Fruit fly (Drosophila melanogaster) whole organism, embryonic: ENCODE measurements around the gene Srp19.

Experiments
- Blimp-1 ChIP-seq: fragments of 200-800 bp; sonication (Bioruptor generic); optimal IDR thresholded peaks from 3 replicates; lab custom pipeline; 2018; ENCODE audit warnings: missing biosample characterization, missing genetic modification characterization, mild to moderate bottlenecking, moderate library complexity, missing genetic modification reagents
- Bteb2 ChIP-seq: fragments of 200-800 bp; sonication (Bioruptor generic); optimal IDR thresholded peaks from 2 replicates; lab custom pipeline; 2016; ENCODE audit warnings: missing biosample characterization, missing genetic modification characterization
- CG10274 ChIP-seq: fragments of 200-800 bp; sonication (Bioruptor generic); optimal IDR thresholded peaks from 3 replicates; lab custom pipeline; 2017; ENCODE audit warnings: missing biosample characterization, mild to moderate bottlenecking, missing genetic modification characterization
- CG11696 ChIP-seq: fragments of 200-800 bp; sonication (Bioruptor generic); IDR thresholded peaks from 2 replicates; pipeline ENCODE4 v1.3.6; 2022; ENCODE audit warnings: missing biosample characterization, missing genetic modification characterization
- CG12071 ChIP-seq: fragments of 200-800 bp; sonication (Bioruptor generic); optimal IDR thresholded peaks from 3 replicates; lab custom pipeline; 2018; ENCODE audit warnings: missing biosample characterization, mild to moderate bottlenecking, missing genetic modification characterization
- CG12659 ChIP-seq: fragments of 200-800 bp; sonication (Bioruptor generic); optimal IDR thresholded peaks from 3 replicates; lab custom pipeline; 2017; ENCODE audit warnings: mild to moderate bottlenecking, missing biosample characterization, missing genetic modification reagents, missing genetic modification characterization
- CG15269 ChIP-seq: fragments of 200-800 bp; sonication (Bioruptor generic); optimal IDR thresholded peaks from 2 replicates; lab custom pipeline; 2018; ENCODE audit warnings: missing biosample characterization, mild to moderate bottlenecking, missing genetic modification characterization, moderate library complexity
- CG17829 ChIP-seq: fragments of 200-800 bp; optimal IDR thresholded peaks from 2 replicates; lab custom pipeline; 2019; ENCODE audit warnings: missing biosample characterization, mild to moderate bottlenecking, missing genetic modification characterization, moderate library complexity
- CG18011 ChIP-seq: fragments of 200-800 bp; sonication (Bioruptor generic); optimal IDR thresholded peaks from 2 replicates; lab custom pipeline; 2017; ENCODE audit warnings: missing biosample characterization, missing genetic modification characterization, mild to moderate bottlenecking, moderate library complexity, missing genotype
- CG18476 ChIP-seq: fragments of 200-800 bp; sonication (Bioruptor generic); optimal IDR thresholded peaks from 2 replicates; lab custom pipeline; 2016; ENCODE audit warnings: missing biosample characterization, mild to moderate bottlenecking, missing genetic modification characterization
- CG18599 ChIP-seq: fragments of 200-800 bp; sonication (Bioruptor generic); optimal IDR thresholded peaks from 3 replicates; lab custom pipeline; 2017; ENCODE audit warnings: missing biosample characterization, missing genetic modification characterization, mild to moderate bottlenecking, moderate library complexity, missing genetic modification reagents
- CG3065 ChIP-seq: fragments of 200-800 bp; sonication (Bioruptor generic); optimal IDR thresholded peaks from 2 replicates; lab custom pipeline; 2016; ENCODE audit warnings: missing biosample characterization, missing genetic modification characterization
- CG33213 ChIP-seq: fragments of 200-800 bp; sonication (Bioruptor generic); optimal IDR thresholded peaks from 3 replicates; lab custom pipeline; 2016; ENCODE audit warnings: missing biosample characterization, missing genetic modification characterization
- CG33557 ChIP-seq: fragments of 200-800 bp; sonication (Bioruptor generic); optimal IDR thresholded peaks from 2 replicates; lab custom pipeline; 2019; ENCODE audit warnings: missing biosample characterization, mild to moderate bottlenecking, missing genetic modification characterization, moderate library complexity
- CG4360 ChIP-seq: fragments of 200-800 bp; sonication (Bioruptor generic); IDR thresholded peaks from 2 replicates; pipeline ENCODE4 v1.3.6; 2022; ENCODE audit warnings: missing biosample characterization, missing genetic modification characterization
- CG4404 ChIP-seq: fragments of 200-800 bp; sonication (Bioruptor generic); IDR thresholded peaks from 2 replicates; pipeline ENCODE4 v1.3.6; 2022; ENCODE audit warnings: missing biosample characterization, missing genetic modification characterization
- CG5245 ChIP-seq: fragments of 200-800 bp; sonication (Bioruptor generic); optimal IDR thresholded peaks from 3 replicates; lab custom pipeline; 2016; ENCODE audit warnings: missing biosample characterization, missing genetic modification characterization
- CG6654 ChIP-seq: fragments of 200-800 bp; sonication (Bioruptor generic); optimal IDR thresholded peaks from 2 replicates; lab custom pipeline; 2017; ENCODE audit warnings: missing biosample characterization, mild to moderate bottlenecking, missing genetic modification characterization
- CG6765 ChIP-seq: fragments of 200-800 bp; sonication (Bioruptor generic); optimal IDR thresholded peaks from 3 replicates; lab custom pipeline; 2017; ENCODE audit warnings: missing biosample characterization, mild to moderate bottlenecking, missing genetic modification characterization
- CG6854 ChIP-seq: fragments of 200-800 bp; sonication (Bioruptor generic); optimal IDR thresholded peaks from 3 replicates; lab custom pipeline; 2017; ENCODE audit warnings: missing biosample characterization, mild to moderate bottlenecking, missing genetic modification characterization
- CG7372 ChIP-seq: fragments of 200-800 bp; sonication (Bioruptor generic); IDR thresholded peaks from 2 replicates; pipeline ENCODE4 v1.3.6; 2022; ENCODE audit warnings: missing biosample characterization, missing genetic modification characterization
- CG7556 ChIP-seq: fragments of 200-800 bp; sonication (Bioruptor generic); optimal IDR thresholded peaks from 2 replicates; lab custom pipeline; 2017; ENCODE audit warnings: missing biosample characterization, mild to moderate bottlenecking, missing genetic modification characterization
- CG7839 ChIP-seq: fragments of 200-800 bp; sonication (Bioruptor generic); optimal IDR thresholded peaks from 3 replicates; lab custom pipeline; 2018; ENCODE audit warnings: missing biosample characterization, mild to moderate bottlenecking, missing genetic modification characterization, moderate library complexity
- CG7987 ChIP-seq: fragments of 200-800 bp; sonication (Bioruptor generic); optimal IDR thresholded peaks from 2 replicates; lab custom pipeline; 2018; ENCODE audit warnings: missing biosample characterization, mild to moderate bottlenecking, missing genetic modification characterization, moderate library complexity
- CG9817 ChIP-seq: fragments of 200-800 bp; sonication (Bioruptor generic); optimal IDR thresholded peaks from 2 replicates; lab custom pipeline; 2018; ENCODE audit warnings: missing biosample characterization, mild to moderate bottlenecking, missing genetic modification characterization, moderate library complexity
- Dip2 ChIP-seq: fragments of 200-800 bp; sonication (Bioruptor generic); IDR thresholded peaks from 2 replicates; pipeline ENCODE4 v1.3.6; 2022; ENCODE audit warnings: missing biosample characterization, missing genetic modification characterization
- Dip3 ChIP-seq: fragments of 200-800 bp; sonication (Bioruptor generic); optimal IDR thresholded peaks from 3 replicates; lab custom pipeline; 2016; ENCODE audit warnings: missing biosample characterization, missing genetic modification characterization
- Doc3 ChIP-seq: fragments of 200-800 bp; sonication (Bioruptor generic); IDR thresholded peaks from 3 replicates; pipeline ENCODE4 v1.3.6; 2022; ENCODE audit warnings: missing biosample characterization, missing genetic modification characterization; ENCODE audit not compliant: partially characterized antibody
- Drgx ChIP-seq: fragments of 200-800 bp; sonication (Bioruptor generic); IDR thresholded peaks from 2 replicates; pipeline ENCODE4 v1.3.6; 2022; ENCODE audit warnings: missing biosample characterization, missing genetic modification characterization
- Ets97D ChIP-seq: fragments of 200-800 bp; sonication (Bioruptor generic); optimal IDR thresholded peaks from 3 replicates; lab custom pipeline; 2016; ENCODE audit warnings: missing biosample characterization, missing genetic modification characterization
- NC2β ChIP-seq: fragments of 200-800 bp; sonication (Bioruptor generic); optimal IDR thresholded peaks from 2 replicates; lab custom pipeline; 2016; ENCODE audit warnings: missing biosample characterization, missing genetic modification characterization
- Rfx ChIP-seq: fragments of 200-800 bp; sonication (Bioruptor generic); IDR thresholded peaks from 2 replicates; pipeline ENCODE4 v1.3.6; 2022; ENCODE audit warnings: missing biosample characterization, missing genetic modification characterization
- Spps ChIP-seq: fragments of 200-800 bp; sonication (Bioruptor generic); optimal IDR thresholded peaks from 2 replicates; lab custom pipeline; 2018; ENCODE audit warnings: missing biosample characterization, mild to moderate bottlenecking, missing genetic modification characterization
- Sry-δ ChIP-seq: fragments of 200-800 bp; sonication (Bioruptor generic); optimal IDR thresholded peaks from 2 replicates; lab custom pipeline; 2016; ENCODE audit warnings: missing biosample characterization, missing genetic modification characterization
- abd-A ChIP-seq: fragments of 200-800 bp; sonication (Bioruptor generic); optimal IDR thresholded peaks from 3 replicates; lab custom pipeline; 2019; ENCODE audit warnings: missing biosample characterization, mild to moderate bottlenecking, missing genetic modification characterization, moderate library complexity
- caup ChIP-seq: fragments of 200-800 bp; sonication (Bioruptor generic); optimal IDR thresholded peaks from 3 replicates; lab custom pipeline; 2017; ENCODE audit warnings: missing biosample characterization, mild to moderate bottlenecking, missing genetic modification characterization, moderate library complexity; ENCODE audit not compliant: severe bottlenecking
- chn ChIP-seq: fragments of 200-800 bp; sonication (Bioruptor generic); optimal IDR thresholded peaks from 2 replicates; lab custom pipeline; 2016; ENCODE audit warnings: missing biosample characterization, missing genetic modification characterization
- ci ChIP-seq: fragments of 200-800 bp; sonication (Bioruptor generic); IDR thresholded peaks from 3 replicates; pipeline ENCODE4 v1.3.6; 2022; ENCODE audit warnings: missing biosample characterization, missing genetic modification characterization
- gt ChIP-seq: fragments of 200-800 bp; sonication (Bioruptor generic); IDR thresholded peaks from 2 replicates; pipeline ENCODE4 v1.3.6; 2022; ENCODE audit warnings: missing biosample characterization, missing genetic modification characterization
- jing ChIP-seq: fragments of 200-800 bp; sonication (Bioruptor generic); optimal IDR thresholded peaks from 2 replicates; lab custom pipeline; 2018; ENCODE audit warnings: missing biosample characterization, mild to moderate bottlenecking, missing genetic modification characterization
- lov ChIP-seq, 2 experiments: fragments of 200-800 bp in 1 of 2; fragments of >200 bp in 1 of 2; sonication (Bioruptor generic) in 1 of 2; IDR thresholded peaks in 1 of 2; optimal IDR thresholded peaks in 1 of 2; 2 replicates in 1 of 2; 3 replicates in 1 of 2; pipeline versions ENCODE4 v1.3.6 to Lab custom; 2017 to 2022; ENCODE audit warnings: missing biosample characterization in 1 of 2, missing genetic modification characterization in 1 of 2
- mirr ChIP-seq: fragments of 200-800 bp; sonication (Bioruptor generic); optimal IDR thresholded peaks from 3 replicates; lab custom pipeline; 2018; ENCODE audit warnings: missing biosample characterization, mild to moderate bottlenecking, missing genetic modification characterization
- scrt ChIP-seq: fragments of 200-800 bp; sonication (Bioruptor generic); optimal IDR thresholded peaks from 2 replicates; lab custom pipeline; 2018; ENCODE audit warnings: missing biosample characterization, mild to moderate bottlenecking, missing genetic modification characterization, moderate library complexity
- sens ChIP-seq: fragments of 200-800 bp; sonication (Bioruptor generic); peaks from one replicate; lab custom pipeline; 2016; ENCODE audit warnings: missing biosample characterization, missing genetic modification characterization
- slp2 ChIP-seq: fragments of 200-800 bp; sonication (Bioruptor generic); optimal IDR thresholded peaks from 2 replicates; lab custom pipeline; 2016; ENCODE audit warnings: missing biosample characterization, missing genetic modification characterization
- sna ChIP-seq: fragments of 200-800 bp; sonication (Bioruptor generic); IDR thresholded peaks from 2 replicates; pipeline ENCODE4 v1.3.6; 2022; ENCODE audit warnings: missing biosample characterization, missing genetic modification characterization; ENCODE audit not compliant: partially characterized antibody
- sob ChIP-seq: fragments of 200-800 bp; sonication (Bioruptor generic); IDR thresholded peaks from 2 replicates; pipeline ENCODE4 v1.3.6; 2022; ENCODE audit warnings: missing biosample characterization, missing genetic modification characterization
- tll ChIP-seq, 2 experiments: fragments of 200-800 bp in 1 of 2; fragments of >200 bp in 1 of 2; sonication (Bioruptor generic) in 1 of 2; optimal IDR thresholded peaks; 2 replicates each; lab custom pipeline; 2017 to 2019; ENCODE audit warnings: missing biosample characterization in 2 of 2, missing genetic modification characterization in 2 of 2, mild to moderate bottlenecking in 1 of 2, moderate library complexity in 1 of 2

Gene Srp19

DNA sequence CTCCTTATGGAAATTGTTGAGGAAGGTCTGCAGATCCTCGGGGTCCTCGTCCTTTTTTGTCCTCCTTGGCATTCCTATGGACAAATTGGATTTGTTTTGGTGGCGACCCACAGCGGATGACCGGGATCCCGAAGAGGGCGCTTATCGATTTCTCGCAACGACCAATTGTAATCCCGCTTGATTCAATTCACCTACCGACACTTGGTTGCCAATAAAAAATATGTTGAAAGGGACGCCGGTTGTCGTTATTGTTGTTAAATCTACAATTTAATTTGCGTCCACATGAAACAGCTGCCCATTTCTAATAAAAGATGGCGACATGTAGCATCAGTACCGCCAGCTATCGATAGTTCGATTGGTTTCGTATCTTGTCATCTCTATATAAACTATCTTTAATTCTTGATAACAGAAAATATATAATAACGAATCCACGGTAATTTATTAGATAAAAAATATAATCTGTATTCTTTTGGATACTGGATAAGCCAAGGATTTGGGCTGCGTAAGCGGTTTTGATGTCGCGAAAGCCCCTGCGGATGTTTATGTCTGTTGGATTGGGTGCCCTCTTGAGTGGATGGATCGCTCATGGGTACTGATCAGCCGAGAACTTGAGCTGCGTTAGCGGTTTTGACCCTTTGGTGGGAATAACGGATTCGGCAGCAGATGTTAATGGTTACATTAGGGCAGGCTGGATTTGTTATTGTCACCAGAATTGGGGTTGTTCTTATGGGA, 8.7 kb upstream of the Srp19 start, which contains the start of gene CTCF (continued):
- TF ChIP-seq CG11696 (GFP tag; lab: Robert Waterston, UW) (no peak), NC2β (peak; percentile 38), abd-A (tag; lab: Kevin White, UChicago) (no peak), slp2 (GFP tag; lab: Kevin White, UChicago) (peak; percentile 39), Sry-δ (GFP tag; lab: Kevin White, UChicago) (peak; percentile 90), chn (GFP tag; lab: Kevin White, UChicago) (peak; percentile 18), lov (optimal IDR thresholded peaks at IDR 0.05; lab: Kevin White, UChicago) (no peak), lov (GFP tag; IDR thresholded peaks at IDR 0.05; lab: Robert Waterston, UW) (0 out of 3 replicates have a peak, but pooled peaks have one; percentile 10), sob (no peak), CG7987 (GFP tag; lab: Kevin White, UChicago) (peak; percentile 3), CG12659 (peak; percentile 77), ci (GFP tag; lab: Robert Waterston, UW) (0 out of 3 replicates have a peak, but pooled peaks have one; percentile 41), CG10274 (GFP tag; lab: Kevin White, UChicago) (no peak), CG18599 (GFP tag; lab: Kevin White, UChicago) (no peak), mirr (GFP tag; lab: Kevin White, UChicago) (peak; percentile 56), caup (peak; percentile 23), scrt (no peak), CG7839 (peak; percentile 53), CG12071 (GFP tag; lab: Kevin White, UChicago) (no peak), sna (GFP tag; lab: Robert Waterston, UW) (peak; percentile 77), tll (GFP tag; optimal IDR thresholded peaks at IDR 0.05; lab: Kevin White, UChicago) (no peak), Spps (tag; lab: Kevin White, UChicago) (no peak), CG3065 (no peak), Bteb2 (GFP tag; lab: Kevin White, UChicago) (peak; percentile 5), Drgx (GFP tag; lab: Robert Waterston, UW) (peak; percentile 26; the same call in 1 of the 2 replicates), CG9817 (tag; lab: Kevin White, UChicago) (peak; percentile 16), CG6854 (GFP tag; lab: Kevin White, UChicago) (no peak), Dip3 (no peak), Rfx (peak; percentile 63; the same call in 1 of the 2 replicates), CG7372 (GFP tag; lab: Robert Waterston, UW) (no peak), gt (GFP tag; lab: Robert Waterston, UW) (peak; percentile 22; the same call in 1 of the 2 replicates), CG33213 (GFP tag; lab: Kevin White, UChicago) (peak; percentile 76), sens (peak; percentile 87), CG18476 (no peak), CG17829 (peak; percentile 72), Doc3 (GFP tag; lab: Robert Waterston, UW) (peak; percentile 84), CG6654 (GFP tag; lab: Kevin White, UChicago) (peak; percentile 29), CG4360 (GFP tag; lab: Robert Waterston, UW) (no peak), CG33557 (GFP tag; lab: Kevin White, UChicago) (peak; percentile 38), CG18011 (GFP tag; lab: Kevin White, UChicago) (no peak), CG4404 (GFP tag; lab: Robert Waterston, UW) (no peak), CG15269 (tag; lab: Kevin White, UChicago) (peak; percentile 37), Blimp-1 (GFP tag; lab: Kevin White, UChicago) (no peak), Ets97D (GFP tag; lab: Kevin White, UChicago) (peak; percentile 70), CG5245 (GFP tag; lab: Kevin White, UChicago) (peak; percentile 44), CG7556 (GFP tag; lab: Kevin White, UChicago) (no peak), CG6765 (GFP tag; lab: Kevin White, UChicago) (no peak), jing (GFP tag; lab: Kevin White, UChicago) (no peak), Dip2 (GFP tag; lab: Robert Waterston, UW) (no peak)
